Fruit fly (Drosophila melanogaster) whole organism, prepupa: ENCODE data around the gene CG7728.
A peak's percentile ranks its signal among the peaks of the same experiment; 100 is the strongest.

Source experiments
- CG10631 ChIP-seq: fragments of 200-800 bp; sonication (Bioruptor generic); optimal IDR thresholded peaks from 2 replicates; lab custom pipeline; 2016; ENCODE audit warnings: missing biosample characterization, missing genetic modification characterization
- CG10669 ChIP-seq: fragments of 200-800 bp; sonication (Bioruptor generic); optimal IDR thresholded peaks from 3 replicates; lab custom pipeline; 2018; ENCODE audit warnings: missing biosample characterization, mild to moderate bottlenecking, missing genetic modification characterization, moderate library complexity
- CG11294 ChIP-seq: fragments of 200-800 bp; sonication (Bioruptor generic); IDR thresholded peaks from 2 replicates; pipeline ENCODE4 v1.3.6; 2022; ENCODE audit warnings: missing biosample characterization, missing genetic modification characterization
- CG11762 ChIP-seq: fragments of 200-800 bp; sonication (Bioruptor generic); optimal IDR thresholded peaks from 3 replicates; lab custom pipeline; 2016; ENCODE audit warnings: missing biosample characterization, missing genetic modification characterization; ENCODE audit not compliant: insufficient read depth
- CG11902 ChIP-seq: fragments of 200-800 bp; sonication (Bioruptor generic); optimal IDR thresholded peaks from 3 replicates; lab custom pipeline; 2016; ENCODE audit warnings: missing biosample characterization, missing genetic modification characterization
- CG15336 ChIP-seq: fragments of 200-800 bp; sonication (Bioruptor generic); IDR thresholded peaks from 2 replicates; pipeline ENCODE4 v1.3.6; 2022; ENCODE audit warnings: missing biosample characterization, missing genetic modification characterization
- CG16779 ChIP-seq: fragments of 200-800 bp; sonication (Bioruptor generic); optimal IDR thresholded peaks from 3 replicates; lab custom pipeline; 2017; ENCODE audit warnings: missing biosample characterization, mild to moderate bottlenecking, missing genetic modification characterization
- CG3032 ChIP-seq: fragments of 200-800 bp; optimal IDR thresholded peaks from 2 replicates; lab custom pipeline; 2019; ENCODE audit warnings: missing biosample characterization, mild to moderate bottlenecking, missing genetic modification characterization, moderate library complexity
- CG31627 ChIP-seq: fragments of 200-800 bp; sonication (Bioruptor generic); optimal IDR thresholded peaks from 3 replicates; lab custom pipeline; 2016; ENCODE audit warnings: missing biosample characterization, missing genetic modification characterization
- CG32006 ChIP-seq: fragments of 200-800 bp; sonication (Bioruptor generic); optimal IDR thresholded peaks from 3 replicates; lab custom pipeline; 2017; ENCODE audit warnings: missing biosample characterization, mild to moderate bottlenecking, missing genetic modification characterization
- CG34406 ChIP-seq: fragments of 200-800 bp; sonication (Bioruptor generic); optimal IDR thresholded peaks from 3 replicates; lab custom pipeline; 2016; ENCODE audit warnings: missing biosample characterization, missing genetic modification characterization
- CG4318 ChIP-seq: fragments of 200-800 bp; sonication (Bioruptor generic); optimal IDR thresholded peaks from 3 replicates; lab custom pipeline; 2017; ENCODE audit warnings: missing biosample characterization, mild to moderate bottlenecking, missing genetic modification characterization
- CG6276 ChIP-seq: fragments of 200-800 bp; sonication (Bioruptor generic); optimal IDR thresholded peaks from 2 replicates; lab custom pipeline; 2017; ENCODE audit warnings: missing biosample characterization, mild to moderate bottlenecking, missing genetic modification characterization
- CG6792 ChIP-seq: fragments of 200-800 bp; sonication (Bioruptor generic); optimal IDR thresholded peaks from 3 replicates; lab custom pipeline; 2016; ENCODE audit warnings: missing biosample characterization, missing genetic modification characterization
- CG6808 ChIP-seq: fragments of 200-800 bp; sonication (Bioruptor generic); optimal IDR thresholded peaks from 3 replicates; lab custom pipeline; 2017; ENCODE audit warnings: missing biosample characterization, missing genetic modification characterization, mild to moderate bottlenecking, moderate library complexity, missing genetic modification reagents
- CG6854 ChIP-seq: fragments of 200-800 bp; sonication (Bioruptor generic); optimal IDR thresholded peaks from 2 replicates; lab custom pipeline; 2017; ENCODE audit warnings: missing biosample characterization, mild to moderate bottlenecking, missing genetic modification characterization
- CG7368 ChIP-seq: fragments of 200-800 bp; sonication (Bioruptor generic); optimal IDR thresholded peaks from 3 replicates; lab custom pipeline; 2016; ENCODE audit warnings: missing biosample characterization, missing genetic modification characterization
- CG8119 ChIP-seq: fragments of 200-800 bp; sonication (Bioruptor generic); IDR thresholded peaks from 3 replicates; pipeline ENCODE4 v1.3.6; 2022; ENCODE audit warnings: missing biosample characterization, missing genetic modification characterization
- CG8319 ChIP-seq: fragments of 200-800 bp; sonication (Bioruptor generic); optimal IDR thresholded peaks from 3 replicates; lab custom pipeline; 2016; ENCODE audit warnings: missing biosample characterization, missing genetic modification characterization
- Eip75B ChIP-seq: fragments of 200-800 bp; sonication (Bioruptor generic); optimal IDR thresholded peaks from 3 replicates; lab custom pipeline; 2016; ENCODE audit warnings: missing biosample characterization, missing genetic modification characterization
- Eip93F ChIP-seq: fragments of 200-800 bp; sonication (Bioruptor generic); optimal IDR thresholded peaks from 2 replicates; lab custom pipeline; 2016; ENCODE audit warnings: missing biosample characterization, mild to moderate bottlenecking, missing genetic modification characterization
- Ets21C ChIP-seq: fragments of 200-800 bp; sonication (Bioruptor generic); optimal IDR thresholded peaks from 3 replicates; lab custom pipeline; 2016; ENCODE audit warnings: missing biosample characterization, missing genetic modification characterization
- Gug ChIP-seq: fragments of 200-800 bp; sonication (Bioruptor generic); IDR thresholded peaks from 2 replicates; pipeline ENCODE4 v1.3.6; 2022; ENCODE audit warnings: missing biosample characterization, missing genetic modification characterization
- Hr38 ChIP-seq: sonication (Bioruptor generic); optimal IDR thresholded peaks from 2 replicates; lab custom pipeline; 2016; ENCODE audit warnings: missing biosample characterization, missing genetic modification characterization
- Hr39 ChIP-seq: fragments of 200-800 bp; sonication (Bioruptor generic); optimal IDR thresholded peaks from 2 replicates; lab custom pipeline; 2016; ENCODE audit warnings: missing biosample characterization, missing genetic modification characterization
- Hr4 ChIP-seq: fragments of 200-800 bp; sonication (Bioruptor generic); optimal IDR thresholded peaks from 3 replicates; lab custom pipeline; 2016; ENCODE audit warnings: missing biosample characterization, missing genetic modification characterization
- Lpt ChIP-seq: fragments of 200-800 bp; sonication (Bioruptor generic); optimal IDR thresholded peaks from 3 replicates; lab custom pipeline; 2016; ENCODE audit warnings: missing biosample characterization, missing genetic modification characterization
- Met ChIP-seq: fragments of 200-800 bp; sonication (Bioruptor generic); optimal IDR thresholded peaks from 3 replicates; lab custom pipeline; 2016; ENCODE audit warnings: missing biosample characterization, missing genetic modification characterization
- OdsH ChIP-seq: fragments of 200-800 bp; sonication (Bioruptor generic); optimal IDR thresholded peaks from 3 replicates; lab custom pipeline; 2016; ENCODE audit warnings: missing biosample characterization, missing genetic modification characterization
- Smox ChIP-seq: fragments of 200-800 bp; sonication (Bioruptor generic); optimal IDR thresholded peaks from 3 replicates; lab custom pipeline; 2016; ENCODE audit warnings: missing biosample characterization, missing genetic modification characterization
- Sox102F ChIP-seq: fragments of 200-800 bp; sonication (Bioruptor generic); optimal IDR thresholded peaks from 2 replicates; lab custom pipeline; 2016; ENCODE audit warnings: missing biosample characterization, mild to moderate bottlenecking, missing genetic modification characterization
- Sox14 ChIP-seq: fragments of 200-800 bp; sonication (Bioruptor generic); optimal IDR thresholded peaks from 3 replicates; lab custom pipeline; 2016; ENCODE audit warnings: missing biosample characterization, missing genetic modification characterization
- Sox15 ChIP-seq: fragments of 200-800 bp; sonication (Bioruptor generic); optimal IDR thresholded peaks from 3 replicates; lab custom pipeline; 2016; ENCODE audit warnings: missing biosample characterization, missing genetic modification characterization
- achi ChIP-seq: fragments of 200-800 bp; sonication (Bioruptor generic); optimal IDR thresholded peaks from 3 replicates; lab custom pipeline; 2016; ENCODE audit warnings: missing biosample characterization, missing genetic modification characterization
- dac ChIP-seq: fragments of 200-800 bp; sonication (Bioruptor generic); optimal IDR thresholded peaks from 2 replicates; lab custom pipeline; 2017; ENCODE audit warnings: missing biosample characterization, mild to moderate bottlenecking, missing genetic modification characterization
- eg ChIP-seq: fragments of 200-800 bp; sonication (Bioruptor generic); IDR thresholded peaks from 3 replicates; pipeline ENCODE4 v1.3.6; 2022; ENCODE audit warnings: missing biosample characterization, missing genetic modification characterization
- esn ChIP-seq: fragments of 200-800 bp; sonication (Bioruptor generic); optimal IDR thresholded peaks from 2 replicates; lab custom pipeline; 2016; ENCODE audit warnings: missing biosample characterization, mild to moderate bottlenecking, missing genetic modification characterization, moderate library complexity
- fd59A ChIP-seq: fragments of 200-800 bp; sonication (Bioruptor generic); optimal IDR thresholded peaks from 2 replicates; lab custom pipeline; 2017; ENCODE audit warnings: missing biosample characterization, mild to moderate bottlenecking, missing genetic modification characterization, missing genetic modification reagents
- fkh ChIP-seq: fragments of 200-800 bp; sonication (Bioruptor generic); optimal IDR thresholded peaks from 3 replicates; lab custom pipeline; 2017; ENCODE audit warnings: missing biosample characterization, mild to moderate bottlenecking, missing genetic modification characterization, moderate library complexity
- lz ChIP-seq: fragments of 200-800 bp; sonication (Bioruptor generic); optimal IDR thresholded peaks from 3 replicates; lab custom pipeline; 2016; ENCODE audit warnings: missing biosample characterization, missing genetic modification characterization
- salr ChIP-seq, 2 experiments: fragments of 200-800 bp; sonication (Bioruptor generic); optimal IDR thresholded peaks; 3 replicates each; lab custom pipeline; 2016 to 2018; ENCODE audit warnings: missing biosample characterization in 2 of 2, missing genetic modification characterization in 2 of 2, mild to moderate bottlenecking in 1 of 2
- spab ChIP-seq: fragments of 200-800 bp; sonication (Bioruptor generic); optimal IDR thresholded peaks from 2 replicates; lab custom pipeline; 2017; ENCODE audit warnings: missing biosample characterization, mild to moderate bottlenecking, missing genetic modification characterization, missing genetic modification reagents
- ss ChIP-seq, 2 experiments: fragments of 200-800 bp; sonication (Bioruptor generic); optimal IDR thresholded peaks; 2 replicates in 1 of 2; 3 replicates in 1 of 2; lab custom pipeline; 2017 to 2018; ENCODE audit warnings: mild to moderate bottlenecking in 2 of 2, missing biosample characterization in 2 of 2, missing genetic modification characterization in 2 of 2, moderate library complexity in 1 of 2
- svp ChIP-seq: fragments of 200-800 bp; sonication (Bioruptor generic); peaks from one replicate; lab custom pipeline; 2016; ENCODE audit warnings: missing biosample characterization, missing genetic modification characterization
- topi ChIP-seq: fragments of 200-800 bp; sonication (Bioruptor generic); optimal IDR thresholded peaks from 3 replicates; lab custom pipeline; 2016; ENCODE audit warnings: missing biosample characterization, missing genetic modification characterization
- vri ChIP-seq: fragments of 200-800 bp; sonication (Bioruptor generic); optimal IDR thresholded peaks from 3 replicates; lab custom pipeline; 2016; ENCODE audit warnings: missing biosample characterization, mild to moderate bottlenecking, missing genetic modification characterization

CG7728 gene

DNA sequence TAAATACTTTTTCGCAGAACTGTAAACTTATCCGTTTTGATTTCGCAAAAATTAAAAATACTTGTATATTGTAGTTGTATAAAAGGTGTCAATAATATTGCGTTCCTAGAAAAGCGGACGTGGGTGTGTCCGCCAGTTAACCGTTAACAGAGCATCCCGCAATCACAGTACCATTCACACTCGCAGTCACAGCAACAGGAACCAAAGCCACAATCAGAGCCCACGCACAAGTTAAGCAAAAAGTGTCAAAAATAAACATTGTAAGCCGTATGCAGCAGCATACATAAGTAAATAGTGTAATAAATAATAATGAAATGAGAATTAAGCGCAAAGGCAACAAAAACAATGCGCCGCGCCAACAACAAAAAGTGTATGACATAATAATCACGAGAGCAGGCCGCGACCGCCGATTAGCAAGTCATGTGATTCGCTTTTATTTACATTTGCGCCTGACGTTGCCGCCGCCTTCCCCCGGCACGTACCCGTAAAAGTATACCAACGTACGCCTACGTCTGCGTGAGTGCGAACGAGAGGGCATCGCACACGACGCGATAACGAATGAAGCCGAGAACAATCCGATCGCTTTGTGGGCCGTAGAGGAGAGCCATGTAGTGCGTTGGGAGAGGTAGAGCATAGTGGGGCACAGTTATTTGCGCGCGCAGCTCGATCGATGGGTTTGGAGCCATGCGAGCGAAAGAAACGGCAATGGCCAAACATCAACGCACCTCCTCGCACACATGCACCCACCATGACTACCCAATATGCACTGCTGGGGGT lies 6.4 kb upstream of the CG7728 start (continued):
- TF ChIP-seq ss (GFP tag; optimal IDR thresholded peaks at IDR 0.05; lab: Kevin White, UChicago), result peak; percentile 54 to 62
- no peak for TF ChIP-seq CG6808
- TF ChIP-seq CG31627 (GFP tag; lab: Kevin White, UChicago), result peak; percentile 46
- TF ChIP-seq CG11294, result no peak
- no peak for TF ChIP-seq fd59A (GFP tag; lab: Kevin White, UChicago)
- no peak for TF ChIP-seq dac
- TF ChIP-seq Ets21C (GFP tag; lab: Kevin White, UChicago), result no peak
- TF ChIP-seq lz (GFP tag; lab: Kevin White, UChicago), result peak; percentile 48
- TF ChIP-seq topi, result peak; percentile 29
- TF ChIP-seq CG4318 (GFP tag; lab: Kevin White, UChicago), result no peak
- peak; percentile 56 for TF ChIP-seq Eip75B (GFP tag; lab: Kevin White, UChicago)
- no peak for TF ChIP-seq CG7368 (GFP tag; lab: Kevin White, UChicago)
- TF ChIP-seq CG34406 (GFP tag; lab: Kevin White, UChicago), result peak; percentile 45
- peak; percentile 29 for TF ChIP-seq CG16779
- peak; percentile 26 for TF ChIP-seq CG32006 (GFP tag; lab: Kevin White, UChicago)
- TF ChIP-seq Gug, result peak; percentile 46
- no peak for TF ChIP-seq achi (GFP tag; lab: Kevin White, UChicago)
- TF ChIP-seq CG8119 (GFP tag; lab: Robert Waterston, UW), result no peak; the same call in 2 of the 3 replicates
- TF ChIP-seq Eip93F (GFP tag; lab: Kevin White, UChicago), result peak; percentile 21
- peak; percentile 34 for TF ChIP-seq CG10669 (GFP tag; lab: Kevin White, UChicago)
- TF ChIP-seq Smox (GFP tag; lab: Kevin White, UChicago), result peak; percentile 47

DNA sequence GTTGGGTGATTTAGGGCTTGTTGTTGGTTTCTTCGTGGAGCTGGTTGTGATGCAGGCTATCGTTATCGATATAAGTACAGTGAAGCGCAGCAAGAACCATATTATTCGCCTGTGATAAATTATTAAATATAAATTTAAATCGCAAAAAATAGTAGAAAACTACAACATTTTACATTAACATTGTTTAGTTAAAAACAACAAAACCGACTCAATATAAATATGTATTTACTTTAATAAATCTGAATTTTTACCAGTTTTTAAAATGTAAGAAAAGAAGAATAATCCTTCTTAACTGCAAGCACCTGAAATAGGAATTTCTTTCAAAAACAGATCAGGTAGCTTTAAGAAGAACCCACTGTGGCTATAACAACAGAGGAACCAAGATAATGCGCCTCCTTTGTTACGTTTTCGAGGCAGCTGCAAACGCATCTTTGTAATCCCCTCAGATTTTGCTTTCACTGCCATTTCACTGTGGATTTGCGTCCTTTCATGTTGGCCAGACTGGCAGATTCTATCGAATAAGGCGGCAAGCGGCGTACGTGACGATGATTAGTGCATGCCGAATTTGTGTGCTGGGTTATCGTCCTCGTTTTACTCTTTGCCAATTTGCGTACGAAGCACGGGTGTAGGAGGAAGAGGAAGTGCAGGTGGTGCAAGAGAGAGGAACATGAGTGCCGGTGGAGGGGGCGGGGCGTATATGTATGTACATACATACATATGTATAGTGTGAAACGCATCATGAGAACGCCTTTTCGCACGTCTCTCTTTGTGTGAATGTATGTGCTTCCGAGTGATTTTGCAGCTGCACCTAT lies 5.6 kb upstream of the CG7728 start:
- TF ChIP-seq svp, result peak; percentile 13
- TF ChIP-seq CG8319 (GFP tag; lab: Kevin White, UChicago), result peak; percentile 7
- peak; percentile 40 for TF ChIP-seq Hr39 (GFP tag; lab: Kevin White, UChicago)
- peak; percentile 7 for TF ChIP-seq spab (GFP tag; lab: Kevin White, UChicago)
- no peak for TF ChIP-seq Eip75B (GFP tag; lab: Kevin White, UChicago)
- no peak for TF ChIP-seq Lpt (GFP tag; lab: Kevin White, UChicago)
- TF ChIP-seq CG11902 (GFP tag; lab: Kevin White, UChicago), result no peak
- no peak for TF ChIP-seq CG6854 (GFP tag; lab: Kevin White, UChicago)
- TF ChIP-seq salr (GFP tag; optimal IDR thresholded peaks at IDR 0.05; lab: Kevin White, UChicago), result peak in 1 of 2 experiments; percentile 67
- peak; percentile 34 for TF ChIP-seq Sox102F (GFP tag; lab: Kevin White, UChicago)
- no peak for TF ChIP-seq CG6276 (GFP tag; lab: Kevin White, UChicago)
- TF ChIP-seq dac, result no peak
- TF ChIP-seq Met, result peak; percentile 36
- peak; percentile 66 for TF ChIP-seq vri (GFP tag; lab: Kevin White, UChicago)
- TF ChIP-seq CG34406 (GFP tag; lab: Kevin White, UChicago), result peak; percentile 30
- TF ChIP-seq Sox15, result peak; percentile 21
- peak; percentile 34 for TF ChIP-seq Sox14 (GFP tag; lab: Kevin White, UChicago)
- no peak for TF ChIP-seq fd59A (GFP tag; lab: Kevin White, UChicago)
- no peak for TF ChIP-seq Hr38 (GFP tag; lab: Kevin White, UChicago)
- peak; percentile 35 for TF ChIP-seq CG3032 (tag; lab: Kevin White, UChicago)
- TF ChIP-seq CG32006 (GFP tag; lab: Kevin White, UChicago), result peak; percentile 68
- no peak for TF ChIP-seq achi (GFP tag; lab: Kevin White, UChicago)
- TF ChIP-seq CG11762 (GFP tag; lab: Kevin White, UChicago), result peak; percentile 21
- peak; percentile 77 for TF ChIP-seq esn (GFP tag; lab: Kevin White, UChicago)
- peak; percentile 41 for TF ChIP-seq Hr4 (GFP tag; lab: Kevin White, UChicago)
- TF ChIP-seq CG10631 (GFP tag; lab: Kevin White, UChicago), result peak; percentile 65
- no peak for TF ChIP-seq CG15336
- TF ChIP-seq fkh, result no peak
- peak; percentile 32 for TF ChIP-seq CG6792 (GFP tag; lab: Kevin White, UChicago)
- no peak for TF ChIP-seq CG7368 (GFP tag; lab: Kevin White, UChicago)
- TF ChIP-seq OdsH, result peak; percentile 43
- no peak for TF ChIP-seq eg
- TF ChIP-seq CG10669 (GFP tag; lab: Kevin White, UChicago), result no peak
